Worm (Caenorhabditis elegans) whole organism, young adult: Measurements from ENCODE around the gene C07B5.3.

Experiments
- B0261.1 ChIP-seq: sonication (generic microtip); optimal IDR thresholded peaks from 2 replicates; lab custom pipeline; 2016; ENCODE audit warnings: mild to moderate bottlenecking, missing genetic modification characterization, moderate library complexity, missing compliant biosample characterization
- B0336.3 ChIP-seq: fragments of 200-800 bp; sonication (Bioruptor generic); IDR thresholded peaks from 2 replicates; pipeline ENCODE4 v1.3.6; 2022; ENCODE audit warnings: missing genetic modification characterization, missing compliant biosample characterization
- cebp-1 ChIP-seq, 2 experiments: fragments of 200-800 bp in 1 of 2; sonication (Bioruptor generic) in 1 of 2; sonication (generic microtip) in 1 of 2; IDR thresholded peaks in 1 of 2; optimal IDR thresholded peaks in 1 of 2; 2 replicates each; pipeline versions ENCODE4 v1.3.6 to Lab custom; 2017 to 2022; ENCODE audit warnings: missing compliant biosample characterization in 2 of 2, missing genetic modification characterization in 2 of 2, mild to moderate bottlenecking in 1 of 2, missing genetic modification reagents in 1 of 2, moderate library complexity in 1 of 2
- die-1 ChIP-seq: sonication (generic microtip); optimal IDR thresholded peaks from 2 replicates; lab custom pipeline; 2016; ENCODE audit warnings: missing genotype, mild to moderate bottlenecking, missing genetic modification characterization, missing compliant biosample characterization
- hlh-26 ChIP-seq: fragments of 200-800 bp; sonication (Bioruptor generic); conservative IDR thresholded peaks from 2 replicates; pipeline ENCODE4 v1.3.6; 2022; ENCODE audit warnings: missing genetic modification reagents, missing genetic modification characterization, missing compliant biosample characterization
- pha-4 ChIP-seq: fragments of 150-350 bp; sonication (generic microtip); optimal IDR thresholded peaks from 2 replicates; lab custom pipeline; 2014; ENCODE audit warnings: missing biosample characterization, missing genetic modification reagents, missing genetic modification characterization
- snpc-4 ChIP-seq, 5 experiments: fragments of 150-350 bp in 1 of 5; sonication (generic microtip) in 4 of 5; optimal IDR thresholded peaks; 2 replicates each; lab custom pipeline; 2014 to 2018; ENCODE audit warnings: missing genetic modification characterization in 5 of 5, missing biosample characterization in 3 of 5, antibody characterized with exemption in 2 of 5, mild to moderate bottlenecking in 2 of 5, missing compliant biosample characterization in 2 of 5, missing genotype in 2 of 5, moderate library complexity in 2 of 5, missing genetic modification reagents in 1 of 5
- unc-62 ChIP-seq: fragments of 150-350 bp; optimal IDR thresholded peaks from 2 replicates; lab custom pipeline; 2014; ENCODE audit warnings: missing biosample characterization, missing genetic modification reagents, missing genetic modification characterization

DNA sequence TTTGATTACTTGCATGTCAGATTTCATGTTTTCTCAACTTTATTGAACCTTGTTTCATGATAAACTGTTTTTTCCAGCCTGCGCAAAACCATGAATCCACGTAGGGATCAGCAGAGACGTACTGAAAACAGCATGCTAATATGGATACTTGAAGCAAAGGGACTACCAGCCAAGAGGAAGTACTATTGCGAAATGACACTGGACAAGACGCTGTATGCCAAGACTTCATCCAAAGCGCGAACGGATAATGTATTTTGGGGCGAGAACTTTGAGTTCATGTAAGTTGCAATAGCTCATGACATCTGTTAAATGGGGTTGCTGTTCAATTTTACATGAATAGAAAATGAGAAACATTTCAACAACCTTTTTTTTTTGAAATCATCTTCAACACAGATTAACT is 12.6 kb downstream of the C07B5.3 start:
- no peak for TF ChIP-seq B0261.1 (tag; lab: Kevin White, UChicago)
- no peak for TF ChIP-seq pha-4 (tag; lab: Kevin White, UChicago)
- no peak for TF ChIP-seq snpc-4 (GFP tag; optimal IDR thresholded peaks at IDR 0.05; lab: Kevin White, UChicago)
- TF ChIP-seq snpc-4 (tag; optimal IDR thresholded peaks at IDR 0.05; lab: Kevin White, UChicago) = no peak
- no peak for TF ChIP-seq B0336.3 (GFP tag; lab: Robert Waterston, UW)
- TF ChIP-seq unc-62 (GFP tag; lab: Kevin White, UChicago) = no peak
- no peak for TF ChIP-seq hlh-26
- TF ChIP-seq cebp-1 (GFP tag; IDR thresholded peaks at IDR 0.05; lab: Robert Waterston, UW) = no peak
- peak; percentile 51 for TF ChIP-seq cebp-1 (tag; optimal IDR thresholded peaks at IDR 0.05; lab: Kevin White, UChicago)
- no peak for TF ChIP-seq die-1 (tag; lab: Kevin White, UChicago)
